Fruit fly (Drosophila melanogaster) whole organism: Measurements from ENCODE around the gene Ns3.

Experiments used
- pan ChIP-seq: fragments of >200 bp; optimal IDR thresholded peaks from 2 replicates; lab custom pipeline; 2017
- usp ChIP-seq: fragments of >200 bp; optimal IDR thresholded peaks from 2 replicates; lab custom pipeline; 2017; ENCODE audit warnings: missing biosample characterization, missing genetic modification characterization, mixed read lengths

- TF ChIP-seq usp (GFP tag; lab: Kevin White, UChicago) (no peak), pan (no peak)
Measured at dm6 chrX:1478276-1479122, 14.5 kb upstream of the Ns3 start, which contains the start of gene rush.
